Worm (Caenorhabditis elegans) whole organism, L1 larva: ENCODE results near the gene ech-6.

Experiments used
- C04F5.9 ChIP-seq: sonication (generic microtip); optimal IDR thresholded peaks from 2 replicates; lab custom pipeline; 2016; ENCODE audit warnings: missing genetic modification characterization, missing compliant biosample characterization
- C16A3.4 ChIP-seq: fragments of 150-350 bp; optimal IDR thresholded peaks from 2 replicates; lab custom pipeline; 2014; ENCODE audit warnings: missing biosample characterization, missing genetic modification characterization
- C34B4.2 ChIP-seq: sonication (generic microtip); optimal IDR thresholded peaks from 2 replicates; lab custom pipeline; 2017; ENCODE audit warnings: mild to moderate bottlenecking, missing genetic modification characterization, missing compliant biosample characterization
- F16B12.6 ChIP-seq: fragments of 150-350 bp; optimal IDR thresholded peaks from 2 replicates; lab custom pipeline; 2014; ENCODE audit warnings: missing biosample characterization, missing genetic modification characterization
- Y116A8C.19 ChIP-seq: sonication (generic microtip); optimal IDR thresholded peaks from 2 replicates; lab custom pipeline; 2016; ENCODE audit warnings: missing compliant biosample characterization, missing genetic modification characterization, borderline replicate concordance
- aha-1 ChIP-seq: fragments of 150-350 bp; optimal IDR thresholded peaks from 2 replicates; lab custom pipeline; 2014; ENCODE audit warnings: missing biosample characterization, missing genetic modification characterization
- blmp-1 ChIP-seq: fragments of 150-350 bp; optimal IDR thresholded peaks from 2 replicates; lab custom pipeline; 2014; ENCODE audit warnings: missing biosample characterization, missing genetic modification characterization
- ceh-63 ChIP-seq: fragments of 200-800 bp; sonication (Bioruptor generic); optimal IDR thresholded peaks from 2 replicates; lab custom pipeline; 2018; ENCODE audit warnings: mild to moderate bottlenecking, missing genetic modification characterization, missing compliant biosample characterization
- ceh-8 ChIP-seq: fragments of 200-800 bp; sonication (Bioruptor generic); optimal IDR thresholded peaks from 2 replicates; lab custom pipeline; 2018; ENCODE audit warnings: mild to moderate bottlenecking, missing genetic modification characterization, moderate library complexity, missing compliant biosample characterization
- ceh-82 ChIP-seq, 3 experiments: fragments of 150-350 bp in 1 of 3; sonication (generic microtip) in 2 of 3; optimal IDR thresholded peaks; 2 replicates each; lab custom pipeline; 2014 to 2017; ENCODE audit warnings: missing biosample characterization in 3 of 3, missing genetic modification characterization in 3 of 3
- ceh-88 ChIP-seq: fragments of 200-800 bp; sonication (Bioruptor generic); IDR thresholded peaks from 2 replicates; pipeline ENCODE4 v1.3.6; 2022; ENCODE audit warnings: missing genetic modification characterization, missing compliant biosample characterization
- ceh-90 ChIP-seq: sonication (generic microtip); optimal IDR thresholded peaks from 2 replicates; lab custom pipeline; 2016; ENCODE audit warnings: missing genetic modification characterization, missing compliant biosample characterization
- dsc-1 ChIP-seq: sonication (generic microtip); optimal IDR thresholded peaks from 2 replicates; lab custom pipeline; 2016; ENCODE audit warnings: mild to moderate bottlenecking, missing genetic modification characterization, missing compliant biosample characterization
- efl-1 ChIP-seq, 4 experiments: fragments of 150-350 bp; optimal IDR thresholded peaks in 3 of 4; peaks in 1 of 4; 1 replicate in 1 of 4; 2 replicates in 3 of 4; lab custom pipeline; 2014; ENCODE audit warnings: missing biosample characterization in 2 of 4, missing genetic modification characterization in 2 of 4, missing genetic modification reagents in 2 of 4
- efl-3 ChIP-seq: fragments of 200-800 bp; sonication (Bioruptor generic); optimal IDR thresholded peaks from 2 replicates; lab custom pipeline; 2018; ENCODE audit warnings: mild to moderate bottlenecking, missing genetic modification characterization, missing compliant biosample characterization
- egl-13 ChIP-seq: sonication (generic microtip); optimal IDR thresholded peaks from 2 replicates; lab custom pipeline; 2016; ENCODE audit warnings: missing genotype, missing genetic modification reagents, missing genetic modification characterization, missing compliant biosample characterization
- elt-2 ChIP-seq: sonication (generic microtip); optimal IDR thresholded peaks from 2 replicates; lab custom pipeline; 2016; ENCODE audit warnings: missing genetic modification characterization, mild to moderate bottlenecking, inconsistent platforms, missing compliant biosample characterization, missing genetic modification reagents
- elt-3 ChIP-seq, 6 experiments: fragments of 150-350 bp in 1 of 6; sonication (generic microtip); optimal IDR thresholded peaks; 2 replicates each; lab custom pipeline; 2017 to 2018; ENCODE audit warnings: missing biosample characterization in 6 of 6, missing genetic modification characterization in 6 of 6, inconsistent platforms in 1 of 6
- ets-5 ChIP-seq: fragments of 200-800 bp; sonication (Bioruptor generic); IDR thresholded peaks from 2 replicates; pipeline ENCODE4 v1.3.6; 2022; ENCODE audit warnings: missing genetic modification characterization, missing compliant biosample characterization
- fkh-10 ChIP-seq: sonication (generic microtip); optimal IDR thresholded peaks from 2 replicates; lab custom pipeline; 2017; ENCODE audit warnings: missing biosample characterization, missing genetic modification reagents, missing genetic modification characterization
- fkh-8 ChIP-seq: sonication (generic microtip); optimal IDR thresholded peaks from 2 replicates; lab custom pipeline; 2016; ENCODE audit warnings: mild to moderate bottlenecking, missing genetic modification characterization, missing compliant biosample characterization
- fos-1 ChIP-seq: fragments of 150-350 bp; optimal IDR thresholded peaks from 2 replicates; lab custom pipeline; 2014; ENCODE audit warnings: missing biosample characterization, missing genetic modification characterization
- grh-1 ChIP-seq: fragments of 200-800 bp; sonication (Bioruptor generic); IDR thresholded peaks from 2 replicates; pipeline ENCODE4 v1.3.6; 2022; ENCODE audit warnings: missing genetic modification reagents, missing genetic modification characterization, missing compliant biosample characterization
- hlh-17 ChIP-seq: fragments of 200-800 bp; sonication (Bioruptor generic); optimal IDR thresholded peaks from 2 replicates; lab custom pipeline; 2018; ENCODE audit warnings: missing genetic modification characterization, mild to moderate bottlenecking, missing compliant biosample characterization, moderate library complexity, borderline replicate concordance
- hpl-2 ChIP-seq: fragments of 150-350 bp; optimal IDR thresholded peaks from 2 replicates; lab custom pipeline; 2014; ENCODE audit warnings: missing biosample characterization, missing genetic modification reagents, missing genetic modification characterization
- irx-1 ChIP-seq: sonication (generic microtip); optimal IDR thresholded peaks from 2 replicates; lab custom pipeline; 2016; ENCODE audit warnings: missing genetic modification characterization, missing compliant biosample characterization
- lin-39 ChIP-seq: fragments of 150-350 bp; optimal IDR thresholded peaks from 2 replicates; lab custom pipeline; 2014; ENCODE audit warnings: missing biosample characterization, missing genetic modification reagents, missing genetic modification characterization
- lir-3 ChIP-seq: sonication (generic microtip); optimal IDR thresholded peaks from 2 replicates; lab custom pipeline; 2016; ENCODE audit warnings: mild to moderate bottlenecking, missing genetic modification characterization, moderate library complexity, missing compliant biosample characterization; ENCODE audit not compliant: poor library complexity
- lsy-2 ChIP-seq, 2 experiments: fragments of 150-350 bp; optimal IDR thresholded peaks; 2 replicates each; lab custom pipeline; 2014; ENCODE audit warnings: missing biosample characterization in 2 of 2, missing genetic modification characterization in 2 of 2
- mdl-1 ChIP-seq, 2 experiments: fragments of 150-350 bp; optimal IDR thresholded peaks; 2 replicates each; lab custom pipeline; 2014 to 2017; ENCODE audit warnings: missing biosample characterization in 2 of 2, missing genetic modification characterization in 2 of 2, inconsistent platforms in 1 of 2
- mep-1 ChIP-seq: fragments of 150-350 bp; optimal IDR thresholded peaks from 2 replicates; lab custom pipeline; 2014; ENCODE audit warnings: missing biosample characterization, missing genetic modification characterization
- nhr-19 ChIP-seq: fragments of 200-800 bp; sonication (Bioruptor generic); conservative IDR thresholded peaks from 2 replicates; pipeline ENCODE4 v1.3.6; 2022; ENCODE audit warnings: missing genetic modification characterization, missing compliant biosample characterization
- nhr-20 ChIP-seq: sonication (generic microtip); optimal IDR thresholded peaks from 2 replicates; lab custom pipeline; 2016; ENCODE audit warnings: mild to moderate bottlenecking, missing genetic modification characterization, missing compliant biosample characterization
- nhr-237 ChIP-seq: fragments of 150-350 bp; optimal IDR thresholded peaks from 2 replicates; lab custom pipeline; 2014; ENCODE audit warnings: missing biosample characterization, missing genetic modification characterization
- nhr-47 ChIP-seq: sonication (generic microtip); optimal IDR thresholded peaks from 2 replicates; lab custom pipeline; 2016; ENCODE audit warnings: mild to moderate bottlenecking, missing genetic modification characterization, moderate library complexity, missing compliant biosample characterization
- nhr-71 ChIP-seq: sonication (generic microtip); optimal IDR thresholded peaks from 2 replicates; lab custom pipeline; 2016; ENCODE audit warnings: mild to moderate bottlenecking, missing genetic modification characterization, moderate library complexity, missing compliant biosample characterization
- nhr-76 ChIP-seq: sonication (generic microtip); optimal IDR thresholded peaks from 2 replicates; lab custom pipeline; 2017; ENCODE audit warnings: missing biosample characterization, missing genetic modification characterization
- nhr-85 ChIP-seq: sonication (generic microtip); peaks from one replicate; lab custom pipeline; 2016; ENCODE audit warnings: missing genetic modification characterization, inconsistent platforms, missing compliant biosample characterization
- nhr-90 ChIP-seq: sonication (generic microtip); optimal IDR thresholded peaks from 2 replicates; lab custom pipeline; 2016; ENCODE audit warnings: mild to moderate bottlenecking, missing genetic modification characterization, missing compliant biosample characterization; ENCODE audit not compliant: poor library complexity
- pag-3 ChIP-seq: sonication (generic microtip); optimal IDR thresholded peaks from 2 replicates; lab custom pipeline; 2017; ENCODE audit warnings: missing genetic modification characterization, mild to moderate bottlenecking, missing compliant biosample characterization, antibody characterized with exemption, borderline replicate concordance; ENCODE audit not compliant: insufficient read depth
- rnt-1 ChIP-seq: sonication (generic microtip); optimal IDR thresholded peaks from 2 replicates; lab custom pipeline; 2016; ENCODE audit warnings: mild to moderate bottlenecking, missing genetic modification characterization, moderate library complexity, missing compliant biosample characterization
- skn-1 ChIP-seq: fragments of 150-350 bp; optimal IDR thresholded peaks from 2 replicates; lab custom pipeline; 2014; ENCODE audit warnings: missing biosample characterization, missing genetic modification characterization
- snu-23 ChIP-seq: sonication (generic microtip); optimal IDR thresholded peaks from 2 replicates; lab custom pipeline; 2016; ENCODE audit warnings: missing genetic modification characterization, missing compliant biosample characterization
- sox-4 ChIP-seq: sonication (generic microtip); optimal IDR thresholded peaks from 2 replicates; lab custom pipeline; 2016; ENCODE audit warnings: missing genetic modification characterization, missing compliant biosample characterization
- swsn-7 ChIP-seq: sonication (generic microtip); optimal IDR thresholded peaks from 2 replicates; lab custom pipeline; 2016; ENCODE audit warnings: missing genetic modification characterization, missing compliant biosample characterization
- tbx-2 ChIP-seq: sonication (generic microtip); optimal IDR thresholded peaks from 2 replicates; lab custom pipeline; 2016; ENCODE audit warnings: missing genetic modification characterization, missing compliant biosample characterization
- tlp-1 ChIP-seq: fragments of 150-350 bp; optimal IDR thresholded peaks from 2 replicates; lab custom pipeline; 2014; ENCODE audit warnings: missing biosample characterization, missing genetic modification characterization
- unc-62 ChIP-seq: fragments of 150-350 bp; optimal IDR thresholded peaks from 2 replicates; lab custom pipeline; 2014; ENCODE audit warnings: missing biosample characterization, missing genetic modification reagents, missing genetic modification characterization
- unc-86 ChIP-seq: sonication (generic microtip); optimal IDR thresholded peaks from 2 replicates; lab custom pipeline; 2016; ENCODE audit warnings: missing genetic modification characterization, missing compliant biosample characterization
- vab-15 ChIP-seq: sonication (generic microtip); optimal IDR thresholded peaks from 2 replicates; lab custom pipeline; 2017; ENCODE audit warnings: missing genotype, mild to moderate bottlenecking, missing genetic modification characterization, missing compliant biosample characterization
- zag-1 ChIP-seq: fragments of 150-350 bp; optimal IDR thresholded peaks from 2 replicates; lab custom pipeline; 2014; ENCODE audit warnings: missing biosample characterization, missing genetic modification characterization
- zip-4 ChIP-seq: fragments of 200-800 bp; sonication (Bioruptor generic); optimal IDR thresholded peaks from 2 replicates; lab custom pipeline; 2018; ENCODE audit warnings: mild to moderate bottlenecking, missing genetic modification characterization, moderate library complexity, missing compliant biosample characterization
- ztf-4 ChIP-seq: fragments of 150-350 bp; optimal IDR thresholded peaks from 2 replicates; lab custom pipeline; 2014; ENCODE audit warnings: missing biosample characterization, missing genetic modification characterization

The ech-6 gene

ce11 chrIII:9783133-9783590 is 30.5 kb upstream of the ech-6 start:
- no peak for TF ChIP-seq unc-86 (tag; lab: Kevin White, UChicago)
- peak; percentile 32 for TF ChIP-seq nhr-71 (tag; lab: Kevin White, UChicago)
- no peak for TF ChIP-seq unc-62 (GFP tag; lab: Kevin White, UChicago)
- no peak for TF ChIP-seq Y116A8C.19 (tag; lab: Kevin White, UChicago)
- no peak for TF ChIP-seq fkh-8
- TF ChIP-seq lin-39 (tag; lab: Kevin White, UChicago), result no peak
- peak; percentile 37 for TF ChIP-seq nhr-19 (GFP tag; lab: Robert Waterston, UW)
- TF ChIP-seq fkh-10, result no peak
- peak in 1 of 2 experiments; percentile 7 for TF ChIP-seq efl-1 (optimal IDR thresholded peaks at IDR 0.05; lab: Kevin White, UChicago)
- TF ChIP-seq efl-1 (GFP tag; optimal IDR thresholded peaks at IDR 0.05 in 1 of 2; lab: Kevin White, UChicago), result no peak
- peak; percentile 6 for TF ChIP-seq nhr-20
- no peak for TF ChIP-seq egl-13
- TF ChIP-seq zip-4 (GFP tag; lab: Kevin White, UChicago), result no peak
- TF ChIP-seq blmp-1 (tag; lab: Kevin White, UChicago), result no peak
- TF ChIP-seq elt-2 (tag; lab: Kevin White, UChicago), result peak; percentile 19
- TF ChIP-seq sox-4 (tag; lab: Kevin White, UChicago), result no peak
- TF ChIP-seq ceh-8 (GFP tag; lab: Kevin White, UChicago), result no peak
- TF ChIP-seq elt-3 (tag; optimal IDR thresholded peaks at IDR 0.05; lab: Kevin White, UChicago), result peak in 1 of 6 experiments; percentile 16
- no peak for TF ChIP-seq skn-1
- no peak for TF ChIP-seq ets-5
- TF ChIP-seq dsc-1, result no peak
- TF ChIP-seq ceh-63 (GFP tag; lab: Kevin White, UChicago), result no peak
- no peak for TF ChIP-seq C04F5.9 (tag; lab: Kevin White, UChicago)
- no peak for TF ChIP-seq nhr-76
- peak; percentile 23 for TF ChIP-seq nhr-85
- TF ChIP-seq nhr-237 (tag; lab: Kevin White, UChicago), result no peak
- no peak for TF ChIP-seq ceh-90 (tag; lab: Kevin White, UChicago)
- TF ChIP-seq lsy-2 (tag; optimal IDR thresholded peaks at IDR 0.05; lab: Kevin White, UChicago), result peak in 1 of 2 experiments; percentile 37
- TF ChIP-seq aha-1 (tag; lab: Kevin White, UChicago), result no peak
- TF ChIP-seq C16A3.4 (tag; lab: Kevin White, UChicago), result no peak
- TF ChIP-seq lir-3 (tag; lab: Kevin White, UChicago), result no peak
- no peak for TF ChIP-seq tlp-1 (tag; lab: Kevin White, UChicago)
- no peak for TF ChIP-seq F16B12.6 (tag; lab: Kevin White, UChicago)
- no peak for TF ChIP-seq tbx-2 (tag; lab: Kevin White, UChicago)
- no peak for TF ChIP-seq mep-1 (tag; lab: Kevin White, UChicago)
- peak; percentile 9 for TF ChIP-seq snu-23 (GFP tag; lab: Kevin White, UChicago)
- TF ChIP-seq ceh-88 (GFP tag; lab: Robert Waterston, UW), result no peak
- TF ChIP-seq efl-3 (GFP tag; lab: Kevin White, UChicago), result no peak
- TF ChIP-seq zag-1, result no peak
- TF ChIP-seq grh-1 (GFP tag; lab: Robert Waterston, UW), result no peak
- no peak for TF ChIP-seq rnt-1 (tag; lab: Kevin White, UChicago)
- TF ChIP-seq pag-3 (tag; lab: Kevin White, UChicago), result no peak
- TF ChIP-seq C34B4.2 (tag; lab: Kevin White, UChicago), result no peak
- TF ChIP-seq mdl-1 (tag; optimal IDR thresholded peaks at IDR 0.05; lab: Kevin White, UChicago), result no peak
- TF ChIP-seq irx-1, result no peak
- TF ChIP-seq ceh-82 (tag; optimal IDR thresholded peaks at IDR 0.05; lab: Kevin White, UChicago), result no peak
- TF ChIP-seq nhr-90, result peak; percentile 36
- no peak for TF ChIP-seq hlh-17
- peak; percentile 43 for TF ChIP-seq ztf-4 (tag; lab: Kevin White, UChicago)
- no peak for TF ChIP-seq vab-15
- no peak for TF ChIP-seq swsn-7 (tag; lab: Kevin White, UChicago)
- no peak for TF ChIP-seq hpl-2 (GFP tag; lab: Kevin White, UChicago)
- no peak for TF ChIP-seq fos-1 (tag; lab: Kevin White, UChicago)
- TF ChIP-seq nhr-47, result peak; percentile 33
